Fruit fly (Drosophila melanogaster) whole organism, pupa: ENCODE measurements around the gene mRpL4.

Source experiments
- CG14655 ChIP-seq: fragments of 200-800 bp; sonication (Bioruptor generic); optimal IDR thresholded peaks from 3 replicates; lab custom pipeline; 2017; ENCODE audit warnings: mild to moderate bottlenecking, missing biosample characterization, missing genetic modification reagents, missing genetic modification characterization
- CG34367 ChIP-seq: fragments of 200-800 bp; sonication (Bioruptor generic); optimal IDR thresholded peaks from 2 replicates; lab custom pipeline; 2018; ENCODE audit warnings: missing biosample characterization, mild to moderate bottlenecking, missing genetic modification characterization
- CG4496 ChIP-seq: fragments of 200-800 bp; sonication (Bioruptor generic); IDR thresholded peaks from 3 replicates; pipeline ENCODE4 v1.3.6; 2022; ENCODE audit warnings: missing biosample characterization, missing genetic modification characterization
- D1 ChIP-seq: fragments of 200-800 bp; sonication (Bioruptor generic); optimal IDR thresholded peaks from 2 replicates; lab custom pipeline; 2018; ENCODE audit warnings: missing biosample characterization, mild to moderate bottlenecking, missing genetic modification characterization, moderate library complexity
- EcR ChIP-seq: fragments of 200-800 bp; sonication (Bioruptor generic); optimal IDR thresholded peaks from 3 replicates; lab custom pipeline; 2019; ENCODE audit warnings: missing biosample characterization, missing genetic modification characterization, mild to moderate bottlenecking, moderate library complexity, missing genetic modification reagents
- Pif1A ChIP-seq: fragments of 200-800 bp; sonication (Bioruptor generic); optimal IDR thresholded peaks from 3 replicates; lab custom pipeline; 2016; ENCODE audit warnings: missing biosample characterization, missing genetic modification characterization

dm6 chr2L:16288393-16288731 is 40.6 kb downstream of the mRpL4 start:
- TF ChIP-seq CG34367 (tag; lab: Kevin White, UChicago) (no peak), Pif1A (no peak), CG14655 (GFP tag; lab: Kevin White, UChicago) (no peak), D1 (tag; lab: Kevin White, UChicago) (no peak), CG4496 (no peak), EcR (GFP tag; lab: Kevin White, UChicago) (no peak)
